In the genomic region with DNA sequence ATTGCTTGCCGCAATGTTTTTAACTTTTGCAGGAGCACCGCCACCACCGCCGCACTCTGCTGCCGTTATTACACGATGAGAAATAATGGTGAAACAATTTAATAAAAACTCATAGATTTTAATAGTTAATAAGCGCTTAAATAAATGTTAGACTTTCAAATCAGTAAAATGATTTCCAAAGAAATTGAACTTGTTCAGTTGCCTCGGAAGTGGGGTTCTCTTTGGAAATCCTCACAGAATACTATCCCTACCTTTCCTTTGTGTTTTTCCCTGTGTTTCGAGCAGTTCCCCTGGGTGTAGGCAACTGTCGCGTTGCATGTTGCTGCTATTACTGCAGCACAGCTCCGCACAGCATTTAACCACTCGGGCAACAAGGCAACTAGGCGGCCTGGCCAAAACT, we compare ENCODE assay signal across 1 fruit fly cellular context.
A peak's percentile ranks its signal among the peaks of the same experiment; 100 is the strongest.
TF ChIP-seq lines count a peak whose summit lies in the region.

No protein-coding gene starts in this region.

TF ChIP-seq in whole organism, prepupa, 60 proteins besides CTCF, POLR2A, EP300 and RAD21 (continued from another document):
- no peak for TF ChIP-seq vri (GFP tag; optimal IDR thresholded peaks at IDR 0.05; lab: Kevin White, UChicago)
- peak; percentile 21 for TF ChIP-seq net (GFP tag; optimal IDR thresholded peaks at IDR 0.05; lab: Kevin White, UChicago)
- TF ChIP-seq Ets21C (GFP tag; optimal IDR thresholded peaks at IDR 0.05; lab: Kevin White, UChicago), result no peak
- peak; percentile 27 for TF ChIP-seq cyc (GFP tag; optimal IDR thresholded peaks at IDR 0.05; lab: Kevin White, UChicago)
- TF ChIP-seq fd85E (GFP tag; optimal IDR thresholded peaks at IDR 0.05; lab: Kevin White, UChicago), result no peak
- TF ChIP-seq dac (GFP tag; optimal IDR thresholded peaks at IDR 0.05; lab: Kevin White, UChicago), result no peak
- TF ChIP-seq CG6792 (GFP tag; optimal IDR thresholded peaks at IDR 0.05; lab: Kevin White, UChicago), result peak; percentile 4
- no peak for TF ChIP-seq Gug (GFP tag; IDR thresholded peaks at IDR 0.05; lab: Robert Waterston, UW)
- no peak for TF ChIP-seq Eip93F (GFP tag; optimal IDR thresholded peaks at IDR 0.05; lab: Kevin White, UChicago)
- TF ChIP-seq CG34406 (GFP tag; optimal IDR thresholded peaks at IDR 0.05; lab: Kevin White, UChicago), result peak; percentile 25
- peak; percentile 66 for TF ChIP-seq svp (GFP tag; lab: Kevin White, UChicago)
- TF ChIP-seq eg (GFP tag; IDR thresholded peaks at IDR 0.05; lab: Robert Waterston, UW), result 0 out of 3 replicates have a peak, but pooled peaks have one; percentile 26
- no peak for TF ChIP-seq CG7368 (GFP tag; optimal IDR thresholded peaks at IDR 0.05; lab: Kevin White, UChicago)
- TF ChIP-seq Ets96B (tag; optimal IDR thresholded peaks at IDR 0.05; lab: Kevin White, UChicago), result peak; percentile 50
- peak; percentile 32 for TF ChIP-seq esn (GFP tag; optimal IDR thresholded peaks at IDR 0.05; lab: Kevin White, UChicago)
- TF ChIP-seq CG6276 (GFP tag; optimal IDR thresholded peaks at IDR 0.05; lab: Kevin White, UChicago), result peak; percentile 26
- peak; percentile 44 for TF ChIP-seq Sox14 (GFP tag; optimal IDR thresholded peaks at IDR 0.05; lab: Kevin White, UChicago)
- TF ChIP-seq CG6854 (GFP tag; optimal IDR thresholded peaks at IDR 0.05; lab: Kevin White, UChicago), result no peak
- TF ChIP-seq CG1621 (tag; optimal IDR thresholded peaks at IDR 0.05; lab: Kevin White, UChicago), result no peak
- TF ChIP-seq CG16779 (tag; optimal IDR thresholded peaks at IDR 0.05; lab: Kevin White, UChicago), result no peak
- TF ChIP-seq Sox102F (GFP tag; optimal IDR thresholded peaks at IDR 0.05; lab: Kevin White, UChicago), result no peak
- TF ChIP-seq CG15336 (GFP tag; IDR thresholded peaks at IDR 0.05; lab: Robert Waterston, UW), result 0 out of 2 replicates have a peak, but pooled peaks have one; percentile 21
- TF ChIP-seq Blimp-1 (GFP tag; optimal IDR thresholded peaks at IDR 0.05; lab: Kevin White, UChicago), result no peak
- TF ChIP-seq CG31627 (GFP tag; optimal IDR thresholded peaks at IDR 0.05; lab: Kevin White, UChicago), result no peak
- TF ChIP-seq CG6163 (GFP tag; IDR thresholded peaks at IDR 0.05; lab: Robert Waterston, UW), result no peak
- peak; percentile 20 for TF ChIP-seq spab (GFP tag; optimal IDR thresholded peaks at IDR 0.05; lab: Kevin White, UChicago)
- TF ChIP-seq lz (GFP tag; optimal IDR thresholded peaks at IDR 0.05; lab: Kevin White, UChicago), result peak; percentile 24
- peak; percentile 47 for TF ChIP-seq achi (GFP tag; optimal IDR thresholded peaks at IDR 0.05; lab: Kevin White, UChicago)
- peak; percentile 52 for TF ChIP-seq CG10669 (GFP tag; optimal IDR thresholded peaks at IDR 0.05; lab: Kevin White, UChicago)
- TF ChIP-seq salr (GFP tag; optimal IDR thresholded peaks at IDR 0.05; lab: Kevin White, UChicago), result peak in 1 of 2 experiments; percentile 9
- TF ChIP-seq OdsH (GFP tag; optimal IDR thresholded peaks at IDR 0.05; lab: Kevin White, UChicago), result peak; percentile 56
- peak; percentile 22 for TF ChIP-seq CG9139 (GFP tag; optimal IDR thresholded peaks at IDR 0.05; lab: Kevin White, UChicago)
- TF ChIP-seq CG3919 (GFP tag; optimal IDR thresholded peaks at IDR 0.05; lab: Kevin White, UChicago), result peak; percentile 58
